Worm (Caenorhabditis elegans) whole organism, L3 larva: ENCODE results near the gene F22E5.8.
"Not testable (repeated sequence)": the region's sequence is repeated elsewhere in the genome, so short reads cannot be mapped to it uniquely, and the experiment has no call there.

ENCODE experiments used
- R02D3.7 ChIP-seq: fragments of 150-350 bp; optimal IDR thresholded peaks from 2 replicates; lab custom pipeline; 2014; ENCODE audit warnings: missing biosample characterization, missing genetic modification characterization
- ZK546.5 ChIP-seq: sonication (generic microtip); optimal IDR thresholded peaks from 2 replicates; lab custom pipeline; 2017; ENCODE audit warnings: missing biosample characterization, missing genetic modification characterization
- ceh-82 ChIP-seq: fragments of 150-350 bp; optimal IDR thresholded peaks from 2 replicates; lab custom pipeline; 2014; ENCODE audit warnings: missing biosample characterization, missing genetic modification characterization
- ceh-9 ChIP-seq: sonication (generic microtip); optimal IDR thresholded peaks from 2 replicates; lab custom pipeline; 2018; ENCODE audit warnings: missing biosample characterization, missing genetic modification characterization
- eor-1 ChIP-seq, 2 experiments: fragments of 150-350 bp; optimal IDR thresholded peaks; 2 replicates each; lab custom pipeline; 2014 to 2018; ENCODE audit warnings: missing biosample characterization in 2 of 2, missing genetic modification characterization in 2 of 2
- fkh-10 ChIP-seq: sonication (generic microtip); optimal IDR thresholded peaks from 2 replicates; lab custom pipeline; 2017; ENCODE audit warnings: missing biosample characterization, missing genetic modification reagents, missing genetic modification characterization
- fos-1 ChIP-seq: fragments of 150-350 bp; optimal IDR thresholded peaks from 2 replicates; lab custom pipeline; 2014; ENCODE audit warnings: missing biosample characterization, missing genetic modification characterization
- jun-1 ChIP-seq: fragments of 150-350 bp; optimal IDR thresholded peaks from 2 replicates; lab custom pipeline; 2014; ENCODE audit warnings: missing biosample characterization, missing genetic modification reagents, missing genetic modification characterization
- mdl-1 ChIP-seq: fragments of 150-350 bp; optimal IDR thresholded peaks from 2 replicates; lab custom pipeline; 2014; ENCODE audit warnings: missing biosample characterization, missing genetic modification characterization
- nhr-12 ChIP-seq: fragments of 150-350 bp; optimal IDR thresholded peaks from 2 replicates; lab custom pipeline; 2014; ENCODE audit warnings: missing biosample characterization, missing genetic modification characterization
- nhr-43 ChIP-seq: sonication (generic microtip); optimal IDR thresholded peaks from 2 replicates; lab custom pipeline; 2016; ENCODE audit warnings: mild to moderate bottlenecking, missing genetic modification characterization, missing compliant biosample characterization; ENCODE audit not compliant: poor library complexity, severe bottlenecking
- nhr-67 ChIP-seq: fragments of 150-350 bp; optimal IDR thresholded peaks from 2 replicates; lab custom pipeline; 2014; ENCODE audit warnings: missing biosample characterization, missing genetic modification characterization
- pha-4 ChIP-seq: fragments of 150-350 bp; optimal IDR thresholded peaks from 2 replicates; lab custom pipeline; 2014; ENCODE audit warnings: missing biosample characterization, missing genetic modification reagents, missing genetic modification characterization
- snpc-4 ChIP-seq: fragments of 150-350 bp; optimal IDR thresholded peaks from 2 replicates; lab custom pipeline; 2014; ENCODE audit warnings: missing biosample characterization, missing genetic modification characterization
- unc-39 ChIP-seq: sonication (generic microtip); optimal IDR thresholded peaks from 4 replicates; lab custom pipeline; 2017; ENCODE audit warnings: missing biosample characterization, missing genetic modification characterization
- unc-62 ChIP-seq: fragments of 150-350 bp; sonication (generic microtip); optimal IDR thresholded peaks from 4 replicates; lab custom pipeline; 2014; ENCODE audit warnings: missing biosample characterization, missing genetic modification reagents, missing genetic modification characterization
- ztf-11 ChIP-seq: fragments of 150-350 bp; optimal IDR thresholded peaks from 2 replicates; lab custom pipeline; 2014; ENCODE audit warnings: missing biosample characterization, missing genetic modification characterization

Gene F22E5.8

ce11 chrII:2686985-2687675 lies 47.3 kb downstream of the F22E5.8 start, which contains the start of the genes sup-9 and nspf-1:
TSS of gene sup-9 (minus strand) at chrII:2687027.
TSS of gene nspf-1 (plus strand) at chrII:2687625.
- TF ChIP-seq unc-62 (GFP tag; lab: Kevin White, UChicago) (no peak), unc-39 (tag; lab: Kevin White, UChicago) (no peak), jun-1 (tag; lab: Kevin White, UChicago) (no peak), ceh-82 (tag; lab: Kevin White, UChicago) (no peak), snpc-4 (tag; lab: Kevin White, UChicago) (no peak), R02D3.7 (tag; lab: Kevin White, UChicago) (no peak), nhr-43 (tag; lab: Kevin White, UChicago) (no peak), pha-4 (tag; lab: Kevin White, UChicago) (no peak), nhr-67 (tag; lab: Kevin White, UChicago) (no peak), ceh-9 (no peak), eor-1 (tag; optimal IDR thresholded peaks at IDR 0.05; lab: Kevin White, UChicago) (no peak), fkh-10 (no peak)

ce11 chrII:2688616-2689015 lies 48.8 kb downstream of the F22E5.8 start, which contains the start of gene nspf-2:
TSS of gene nspf-2 (plus strand) at chrII:2688916.
- TF ChIP-seq mdl-1; ZK546.5 (tag; lab: Kevin White, UChicago); fos-1 (tag; lab: Kevin White, UChicago): not testable (repeated sequence)

- TF ChIP-seq fos-1 (tag; lab: Kevin White, UChicago) (no peak), nhr-12 (tag; lab: Kevin White, UChicago) (no peak), pha-4 (tag; lab: Kevin White, UChicago) (no peak), ztf-11 (tag; lab: Kevin White, UChicago) (no peak)
Measured at ce11 chrII:2690080-2690479, 50.2 kb downstream of the F22E5.8 start, which contains the start of gene nspf-3. TSS of gene nspf-3 (minus strand) at chrII:2690180.
